Worm (Caenorhabditis elegans) whole organism, L2 larva: ENCODE data around the gene mmab-1.

ENCODE experiments used
- alr-1 ChIP-seq: fragments of 150-350 bp; optimal IDR thresholded peaks from 2 replicates; lab custom pipeline; 2014; ENCODE audit warnings: missing biosample characterization, missing genetic modification characterization
- ceh-16 ChIP-seq: fragments of 150-350 bp; optimal IDR thresholded peaks from 2 replicates; lab custom pipeline; 2014; ENCODE audit warnings: missing biosample characterization, missing genetic modification characterization
- lsy-2 ChIP-seq, 2 experiments: fragments of 150-350 bp in 1 of 2; sonication (generic microtip) in 1 of 2; optimal IDR thresholded peaks; 2 replicates each; lab custom pipeline; 2014 to 2017; ENCODE audit warnings: missing biosample characterization in 2 of 2, missing genetic modification characterization in 2 of 2

- TF ChIP-seq alr-1, result no peak
- TF ChIP-seq ceh-16 (tag; lab: Kevin White, UChicago), result no peak
- TF ChIP-seq lsy-2 (tag; optimal IDR thresholded peaks at IDR 0.05; lab: Kevin White, UChicago), result no peak
These were observed 11.0 kb downstream of the mmab-1 start, which contains the start of gene F26F4.2 for ce11 chrIII:4910956-4911355.
